Fruit fly (Drosophila melanogaster) whole organism, prepupa: Measurements from ENCODE around the gene CG42329.

Source experiments
- CG1621 ChIP-seq: fragments of 200-800 bp; sonication (Bioruptor generic); optimal IDR thresholded peaks from 3 replicates; lab custom pipeline; 2018; ENCODE audit warnings: missing biosample characterization, mild to moderate bottlenecking, missing genetic modification characterization
- CG3032 ChIP-seq: fragments of 200-800 bp; optimal IDR thresholded peaks from 2 replicates; lab custom pipeline; 2019; ENCODE audit warnings: missing biosample characterization, mild to moderate bottlenecking, missing genetic modification characterization, moderate library complexity
- CG31627 ChIP-seq: fragments of 200-800 bp; sonication (Bioruptor generic); optimal IDR thresholded peaks from 3 replicates; lab custom pipeline; 2016; ENCODE audit warnings: missing biosample characterization, missing genetic modification characterization
- CG7368 ChIP-seq: fragments of 200-800 bp; sonication (Bioruptor generic); optimal IDR thresholded peaks from 3 replicates; lab custom pipeline; 2016; ENCODE audit warnings: missing biosample characterization, missing genetic modification characterization
- Eip78C ChIP-seq: fragments of 200-800 bp; sonication (Bioruptor generic); peaks from one replicate; lab custom pipeline; 2016; ENCODE audit warnings: missing biosample characterization, missing genetic modification characterization
- Eip93F ChIP-seq: fragments of 200-800 bp; sonication (Bioruptor generic); optimal IDR thresholded peaks from 2 replicates; lab custom pipeline; 2016; ENCODE audit warnings: missing biosample characterization, mild to moderate bottlenecking, missing genetic modification characterization
- Gug ChIP-seq: fragments of 200-800 bp; sonication (Bioruptor generic); IDR thresholded peaks from 2 replicates; pipeline ENCODE4 v1.3.6; 2022; ENCODE audit warnings: missing biosample characterization, missing genetic modification characterization
- Hr38 ChIP-seq: sonication (Bioruptor generic); optimal IDR thresholded peaks from 2 replicates; lab custom pipeline; 2016; ENCODE audit warnings: missing biosample characterization, missing genetic modification characterization
- Hr39 ChIP-seq: fragments of 200-800 bp; sonication (Bioruptor generic); optimal IDR thresholded peaks from 2 replicates; lab custom pipeline; 2016; ENCODE audit warnings: missing biosample characterization, missing genetic modification characterization
- Lpt ChIP-seq: fragments of 200-800 bp; sonication (Bioruptor generic); optimal IDR thresholded peaks from 3 replicates; lab custom pipeline; 2016; ENCODE audit warnings: missing biosample characterization, missing genetic modification characterization
- OdsH ChIP-seq: fragments of 200-800 bp; sonication (Bioruptor generic); optimal IDR thresholded peaks from 3 replicates; lab custom pipeline; 2016; ENCODE audit warnings: missing biosample characterization, missing genetic modification characterization
- pdm3 ChIP-seq: fragments of 200-800 bp; sonication (Bioruptor generic); optimal IDR thresholded peaks from 3 replicates; lab custom pipeline; 2016; ENCODE audit warnings: missing biosample characterization, missing genetic modification characterization
- spab ChIP-seq: fragments of 200-800 bp; sonication (Bioruptor generic); optimal IDR thresholded peaks from 2 replicates; lab custom pipeline; 2017; ENCODE audit warnings: missing biosample characterization, mild to moderate bottlenecking, missing genetic modification characterization, missing genetic modification reagents

dm6 chr2L:1253235-1253634, 34.1 kb downstream of the CG42329 start:
- no peak for TF ChIP-seq spab (GFP tag; lab: Kevin White, UChicago)
- TF ChIP-seq CG31627 (GFP tag; lab: Kevin White, UChicago), result no peak
- no peak for TF ChIP-seq OdsH (GFP tag; lab: Kevin White, UChicago)
- TF ChIP-seq Lpt (GFP tag; lab: Kevin White, UChicago), result no peak
- no peak for TF ChIP-seq Hr38 (GFP tag; lab: Kevin White, UChicago)
- no peak for TF ChIP-seq Hr39 (GFP tag; lab: Kevin White, UChicago)
- TF ChIP-seq CG1621 (tag; lab: Kevin White, UChicago), result no peak
- TF ChIP-seq Eip93F (GFP tag; lab: Kevin White, UChicago), result no peak
- TF ChIP-seq CG3032 (tag; lab: Kevin White, UChicago), result no peak
- TF ChIP-seq Gug (GFP tag; lab: Robert Waterston, UW), result no peak
- TF ChIP-seq pdm3, result no peak
- no peak for TF ChIP-seq Eip78C
- no peak for TF ChIP-seq CG7368 (GFP tag; lab: Kevin White, UChicago)
